Fruit fly (Drosophila melanogaster) whole organism: ENCODE measurements around the gene mnb.

Experiments
- CG8478 ChIP-seq: fragments of >200 bp; optimal IDR thresholded peaks from 2 replicates; lab custom pipeline; 2018; ENCODE audit warnings: inconsistent platforms
- Dll ChIP-seq: fragments of >200 bp; optimal IDR thresholded peaks from 2 replicates; lab custom pipeline; 2017
- EcR ChIP-seq, 2 experiments: fragments of >200 bp; optimal IDR thresholded peaks; 2 replicates each; lab custom pipeline; 2017; ENCODE audit warnings: missing biosample characterization in 2 of 2, missing genetic modification characterization in 2 of 2, missing genetic modification reagents in 2 of 2
- pan ChIP-seq: fragments of >200 bp; optimal IDR thresholded peaks from 2 replicates; lab custom pipeline; 2017

DNA sequence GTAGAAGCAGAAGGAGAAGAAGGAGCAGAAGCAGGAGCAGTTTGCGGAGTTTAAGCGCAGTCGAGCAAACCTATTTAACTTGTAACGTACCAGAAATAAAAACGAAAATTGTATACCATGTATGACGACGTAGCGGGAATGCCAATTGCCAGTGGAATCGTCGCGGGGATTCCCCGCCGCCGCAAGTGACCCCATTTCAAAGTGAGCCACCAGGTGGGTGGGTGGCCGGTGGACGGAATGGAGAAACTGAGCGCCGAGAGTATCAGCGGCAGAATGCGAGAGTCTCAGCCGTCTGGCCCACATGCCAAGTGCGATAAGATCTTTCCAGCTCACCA lies 23.6 kb upstream of the mnb start:
- TF ChIP-seq Dll (lab: Kevin White, UChicago) (peak; percentile 3), pan (lab: Kevin White, UChicago) (no peak), EcR (GFP tag; optimal IDR thresholded peaks at IDR 0.05; lab: Kevin White, UChicago) (no peak), CG8478 (lab: Kevin White, UChicago) (no peak)
